Fruit fly (Drosophila melanogaster) whole organism, embryonic: Measurements from ENCODE around the gene baf.
A peak's percentile ranks its signal among the peaks of the same experiment; 100 is the strongest.

Experiments used
- BEAF-32 ChIP-seq: fragments of 200-800 bp; sonication (Bioruptor generic); optimal IDR thresholded peaks from 3 replicates; lab custom pipeline; 2017; ENCODE audit warnings: missing biosample characterization, missing genetic modification characterization, mild to moderate bottlenecking, moderate library complexity, missing genetic modification reagents
- pan ChIP-seq, 4 experiments: fragments of >200 bp in 3 of 4; fragments of 200-800 bp in 1 of 4; sonication (Bioruptor generic) in 1 of 4; optimal IDR thresholded peaks in 3 of 4; IDR thresholded peaks in 1 of 4; 2 replicates each; pipeline versions ENCODE4 v1.3.6 to Lab custom; 2017 to 2022; ENCODE audit warnings: missing biosample characterization in 2 of 4, missing genetic modification characterization in 2 of 4, mixed read lengths in 1 of 4

dm6 chr2L:8072692-8073091 lies 43.4 kb downstream of the baf start, which contains the start of the genes MED20 and Trf:
- TF ChIP-seq pan (optimal IDR thresholded peaks at IDR 0.05; lab: Kevin White, UChicago) (no peak), pan (GFP tag; optimal IDR thresholded peaks at IDR 0.05 in 1 of 2, IDR thresholded peaks at IDR 0.05 in 1 of 2) (no peak), BEAF-32 (GFP tag; lab: Kevin White, UChicago) (peak; percentile 28)
